Worm (Caenorhabditis elegans): ENCODE data around the gene umps-1.

DNA sequence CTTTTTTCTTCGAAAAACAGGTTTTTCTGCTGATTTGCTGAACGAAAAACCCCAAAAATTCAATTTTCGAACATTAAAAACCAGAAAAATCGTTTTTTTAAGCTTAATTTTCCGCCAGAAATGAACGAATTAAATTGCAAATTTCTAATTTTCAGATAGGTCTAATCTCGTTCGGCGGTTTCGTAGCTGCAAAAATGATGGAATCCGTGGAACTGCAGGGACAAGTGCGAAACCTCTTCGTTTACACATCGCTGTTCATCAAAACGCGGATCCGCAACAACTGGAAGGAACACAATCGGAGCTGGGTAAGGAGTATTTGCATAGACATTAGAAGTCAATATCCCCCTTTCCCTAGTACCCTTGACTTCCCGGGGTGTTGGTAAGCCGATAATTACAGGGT lies 21.3 kb downstream of the umps-1 start:
- TF ChIP-seq flt-1 (GFP tag; IDR thresholded peaks at IDR 0.05), result no peak
- TF ChIP-seq med-1 (GFP tag; optimal IDR thresholded peaks at IDR 0.05; ENCODE audit: insufficient read depth), result no peak
- TF ChIP-seq klf-2 (GFP tag; conservative IDR thresholded peaks at IDR 0.05), result no peak
- TF ChIP-seq ref-1 (GFP tag; conservative IDR thresholded peaks at IDR 0.05), result no peak
- no peak for TF ChIP-seq ztf-29 (GFP tag; IDR thresholded peaks at IDR 0.05)
- TF ChIP-seq cog-1 (tag; optimal IDR thresholded peaks at IDR 0.05), result no peak
- TF ChIP-seq ztf-23 (GFP tag; IDR thresholded peaks at IDR 0.05), result no peak
- no peak for TF ChIP-seq tab-1 (GFP tag; IDR thresholded peaks at IDR 0.05)

All from whole organism, midembryonic.